Fruit fly (Drosophila melanogaster) whole organism, embryonic: Measurements from ENCODE around the gene CG1628.

Experiments used
- Ada2b ChIP-seq: fragments of 200-800 bp; sonication (Bioruptor generic); IDR thresholded peaks from 2 replicates; pipeline ENCODE4 v1.3.6; 2022; ENCODE audit warnings: missing biosample characterization, missing genetic modification characterization
- Antp ChIP-seq: fragments of 200-800 bp; sonication (Bioruptor generic); optimal IDR thresholded peaks from 3 replicates; lab custom pipeline; 2016; ENCODE audit warnings: missing biosample characterization, missing genetic modification characterization
- Atf3 ChIP-seq: fragments of 200-800 bp; sonication (Bioruptor generic); optimal IDR thresholded peaks from 3 replicates; lab custom pipeline; 2016; ENCODE audit warnings: missing biosample characterization, missing genetic modification characterization
- Atf6 ChIP-seq: fragments of 200-800 bp; sonication (Bioruptor generic); IDR thresholded peaks from 2 replicates; pipeline ENCODE4 v1.3.6; 2022; ENCODE audit warnings: missing biosample characterization, missing genetic modification characterization
- Bdp1 ChIP-seq: fragments of 200-800 bp; sonication (Bioruptor generic); optimal IDR thresholded peaks from 3 replicates; lab custom pipeline; 2016; ENCODE audit warnings: missing biosample characterization, missing genetic modification characterization
- C15 ChIP-seq: fragments of 200-800 bp; sonication (Bioruptor generic); IDR thresholded peaks from 3 replicates; pipeline ENCODE4 v1.3.6; 2022; ENCODE audit warnings: missing biosample characterization, missing genetic modification characterization
- CG10274 ChIP-seq: fragments of 200-800 bp; sonication (Bioruptor generic); optimal IDR thresholded peaks from 3 replicates; lab custom pipeline; 2017; ENCODE audit warnings: missing biosample characterization, mild to moderate bottlenecking, missing genetic modification characterization
- CG10321 ChIP-seq: fragments of 200-800 bp; sonication (Bioruptor generic); IDR thresholded peaks from 2 replicates; pipeline ENCODE4 v1.3.6; 2022; ENCODE audit warnings: missing biosample characterization, missing genetic modification characterization
- CG12104 ChIP-seq: fragments of 200-800 bp; sonication (Bioruptor generic); optimal IDR thresholded peaks from 3 replicates; lab custom pipeline; 2016; ENCODE audit warnings: missing biosample characterization, missing genetic modification characterization
- CG14860 ChIP-seq: fragments of 200-800 bp; sonication (Bioruptor generic); IDR thresholded peaks from 3 replicates; pipeline ENCODE4 v1.3.6; 2022; ENCODE audit warnings: missing biosample characterization, missing genetic modification characterization; ENCODE audit not compliant: partially characterized antibody
- CG15479 ChIP-seq: fragments of 200-800 bp; sonication (Bioruptor generic); optimal IDR thresholded peaks from 3 replicates; lab custom pipeline; 2019; ENCODE audit warnings: missing biosample characterization, mild to moderate bottlenecking, missing genetic modification characterization, moderate library complexity
- CG16815 ChIP-seq: fragments of 200-800 bp; sonication (Bioruptor generic); optimal IDR thresholded peaks from 3 replicates; lab custom pipeline; 2017; ENCODE audit warnings: missing biosample characterization, mild to moderate bottlenecking, missing genetic modification characterization
- CG17612 ChIP-seq: fragments of 200-800 bp; sonication (Bioruptor generic); IDR thresholded peaks from 2 replicates; pipeline ENCODE4 v1.3.6; 2022; ENCODE audit warnings: missing biosample characterization, missing genetic modification characterization
- CG17802 ChIP-seq: fragments of 200-800 bp; sonication (Bioruptor generic); optimal IDR thresholded peaks from 2 replicates; lab custom pipeline; 2018; ENCODE audit warnings: missing biosample characterization, mild to moderate bottlenecking, missing genetic modification characterization, moderate library complexity
- CG4730 ChIP-seq: fragments of 200-800 bp; sonication (Bioruptor generic); IDR thresholded peaks from 2 replicates; pipeline ENCODE4 v1.3.6; 2022; ENCODE audit warnings: missing biosample characterization, missing genetic modification characterization
- CG5953 ChIP-seq: fragments of 200-800 bp; sonication (Bioruptor generic); IDR thresholded peaks from 2 replicates; pipeline ENCODE4 v1.3.6; 2022; ENCODE audit warnings: missing biosample characterization, missing genetic modification characterization
- CG6254 ChIP-seq: fragments of 200-800 bp; sonication (Bioruptor generic); optimal IDR thresholded peaks from 3 replicates; lab custom pipeline; 2017; ENCODE audit warnings: mild to moderate bottlenecking, missing biosample characterization, missing genetic modification reagents, missing genetic modification characterization
- CG6765 ChIP-seq: fragments of 200-800 bp; sonication (Bioruptor generic); optimal IDR thresholded peaks from 3 replicates; lab custom pipeline; 2017; ENCODE audit warnings: missing biosample characterization, mild to moderate bottlenecking, missing genetic modification characterization
- CG6791 ChIP-seq: fragments of 200-800 bp; sonication (Bioruptor generic); IDR thresholded peaks from 3 replicates; pipeline ENCODE4 v1.3.6; 2022; ENCODE audit warnings: missing biosample characterization, missing genetic modification characterization; ENCODE audit not compliant: partially characterized antibody
- CG7745 ChIP-seq: fragments of 200-800 bp; sonication (Bioruptor generic); optimal IDR thresholded peaks from 2 replicates; lab custom pipeline; 2018; ENCODE audit warnings: missing biosample characterization, mild to moderate bottlenecking, missing genetic modification characterization, moderate library complexity
- CG8765 ChIP-seq: fragments of 200-800 bp; sonication (Bioruptor generic); IDR thresholded peaks from 2 replicates; pipeline ENCODE4 v1.3.6; 2022; ENCODE audit warnings: missing biosample characterization, missing genetic modification characterization
- CHES-1-like ChIP-seq: fragments of 200-800 bp; sonication (Bioruptor generic); optimal IDR thresholded peaks from 2 replicates; lab custom pipeline; 2016; ENCODE audit warnings: missing biosample characterization, missing genetic modification characterization
- CkIIα-i1 ChIP-seq: fragments of 200-800 bp; sonication (Bioruptor generic); IDR thresholded peaks from 2 replicates; pipeline ENCODE4 v1.3.6; 2022; ENCODE audit warnings: missing biosample characterization, missing genetic modification characterization
- D19B ChIP-seq: fragments of 200-800 bp; sonication (Bioruptor generic); optimal IDR thresholded peaks from 2 replicates; lab custom pipeline; 2017; ENCODE audit warnings: missing biosample characterization, mild to moderate bottlenecking, missing genetic modification characterization
- HLH54F ChIP-seq: fragments of 200-800 bp; sonication (Bioruptor generic); optimal IDR thresholded peaks from 3 replicates; lab custom pipeline; 2016; ENCODE audit warnings: missing biosample characterization, missing genetic modification characterization
- MTF-1 ChIP-seq: fragments of 200-800 bp; sonication (Bioruptor generic); optimal IDR thresholded peaks from 2 replicates; lab custom pipeline; 2018; ENCODE audit warnings: missing biosample characterization, mild to moderate bottlenecking, missing genetic modification characterization, borderline replicate concordance
- Max ChIP-seq: fragments of 200-800 bp; sonication (Bioruptor generic); optimal IDR thresholded peaks from 2 replicates; lab custom pipeline; 2016; ENCODE audit warnings: missing biosample characterization, mild to moderate bottlenecking, missing genetic modification characterization
- Myb ChIP-seq: fragments of 200-800 bp; sonication (Bioruptor generic); optimal IDR thresholded peaks from 2 replicates; lab custom pipeline; 2016; ENCODE audit warnings: missing biosample characterization, missing genetic modification characterization
- Trl ChIP-seq, 3 experiments: fragments of >200 bp in 2 of 3; fragments of 200-800 bp in 1 of 3; sonication (Bioruptor generic) in 1 of 3; optimal IDR thresholded peaks; 2 replicates in 1 of 3; 3 replicates in 2 of 3; lab custom pipeline; 2016 to 2017; ENCODE audit warnings: missing biosample characterization in 1 of 3, missing genetic modification characterization in 1 of 3
- Vsx1 ChIP-seq: fragments of 200-800 bp; sonication (Bioruptor generic); optimal IDR thresholded peaks from 2 replicates; lab custom pipeline; 2017; ENCODE audit warnings: missing biosample characterization, mild to moderate bottlenecking, missing genetic modification characterization, missing genetic modification reagents
- ac ChIP-seq: fragments of 200-800 bp; sonication (Bioruptor generic); optimal IDR thresholded peaks from 3 replicates; lab custom pipeline; 2017; ENCODE audit warnings: missing biosample characterization, mild to moderate bottlenecking, missing genetic modification characterization
- ato ChIP-seq: fragments of 200-800 bp; sonication (Bioruptor generic); IDR thresholded peaks from 2 replicates; pipeline ENCODE4 v1.3.6; 2022; ENCODE audit warnings: missing biosample characterization, missing genetic modification characterization; ENCODE audit not compliant: partially characterized antibody
- bsh ChIP-seq, 2 experiments: fragments of 200-800 bp; sonication (Bioruptor generic); optimal IDR thresholded peaks; 2 replicates each; lab custom pipeline; 2017 to 2018; ENCODE audit warnings: mild to moderate bottlenecking in 2 of 2, missing biosample characterization in 2 of 2, missing genetic modification characterization in 2 of 2, moderate library complexity in 1 of 2
- corto ChIP-seq: fragments of 200-800 bp; sonication (Bioruptor generic); optimal IDR thresholded peaks from 2 replicates; lab custom pipeline; 2016; ENCODE audit warnings: missing biosample characterization, mild to moderate bottlenecking, missing genetic modification characterization, moderate library complexity
- emc ChIP-seq: fragments of 200-800 bp; sonication (Bioruptor generic); optimal IDR thresholded peaks from 2 replicates; lab custom pipeline; 2016; ENCODE audit warnings: missing biosample characterization, missing genetic modification characterization
- eve ChIP-seq, 2 experiments: fragments of >200 bp; optimal IDR thresholded peaks; 2 replicates each; lab custom pipeline; 2017; ENCODE audit warnings: missing biosample characterization in 2 of 2, missing genetic modification characterization in 2 of 2
- kah ChIP-seq: fragments of 200-800 bp; sonication (Bioruptor generic); optimal IDR thresholded peaks from 2 replicates; lab custom pipeline; 2018; ENCODE audit warnings: missing biosample characterization, mild to moderate bottlenecking, missing genetic modification characterization
- knrl ChIP-seq: fragments of 200-800 bp; sonication (Bioruptor generic); IDR thresholded peaks from 3 replicates; pipeline ENCODE4 v1.3.6; 2022; ENCODE audit warnings: missing biosample characterization, missing genetic modification characterization; ENCODE audit not compliant: partially characterized antibody
- mld ChIP-seq: fragments of 200-800 bp; sonication (Bioruptor generic); IDR thresholded peaks from 3 replicates; pipeline ENCODE4 v1.3.6; 2022; ENCODE audit warnings: missing biosample characterization, missing genetic modification characterization; ENCODE audit not compliant: partially characterized antibody
- nerfin-1 ChIP-seq: fragments of 200-800 bp; sonication (Bioruptor generic); optimal IDR thresholded peaks from 3 replicates; lab custom pipeline; 2019; ENCODE audit warnings: missing biosample characterization, mild to moderate bottlenecking, missing genetic modification characterization, moderate library complexity
- nerfin-2 ChIP-seq: fragments of 200-800 bp; sonication (Bioruptor generic); IDR thresholded peaks from 2 replicates; pipeline ENCODE4 v1.3.6; 2022; ENCODE audit warnings: missing biosample characterization, missing genetic modification characterization; ENCODE audit not compliant: partially characterized antibody
- peb ChIP-seq: fragments of 200-800 bp; sonication (Bioruptor generic); IDR thresholded peaks from 2 replicates; pipeline ENCODE4 v1.3.6; 2022; ENCODE audit warnings: missing biosample characterization, missing genetic modification characterization
- pfk ChIP-seq: fragments of 200-800 bp; sonication (Bioruptor generic); optimal IDR thresholded peaks from 2 replicates; lab custom pipeline; 2018; ENCODE audit warnings: missing biosample characterization, mild to moderate bottlenecking, missing genetic modification characterization, moderate library complexity
- ro ChIP-seq: fragments of 200-800 bp; sonication (Bioruptor generic); IDR thresholded peaks from 2 replicates; pipeline ENCODE4 v1.3.6; 2022; ENCODE audit warnings: missing biosample characterization, missing genetic modification characterization
- scrt ChIP-seq: fragments of 200-800 bp; sonication (Bioruptor generic); optimal IDR thresholded peaks from 2 replicates; lab custom pipeline; 2018; ENCODE audit warnings: missing biosample characterization, mild to moderate bottlenecking, missing genetic modification characterization, moderate library complexity
- trh ChIP-seq: fragments of 200-800 bp; sonication (Bioruptor generic); optimal IDR thresholded peaks from 2 replicates; lab custom pipeline; 2016; ENCODE audit warnings: missing biosample characterization, missing genetic modification characterization
- usp ChIP-seq: fragments of >200 bp; optimal IDR thresholded peaks from 2 replicates; lab custom pipeline; 2017; ENCODE audit warnings: missing biosample characterization, missing genetic modification characterization

CG1628 gene

DNA sequence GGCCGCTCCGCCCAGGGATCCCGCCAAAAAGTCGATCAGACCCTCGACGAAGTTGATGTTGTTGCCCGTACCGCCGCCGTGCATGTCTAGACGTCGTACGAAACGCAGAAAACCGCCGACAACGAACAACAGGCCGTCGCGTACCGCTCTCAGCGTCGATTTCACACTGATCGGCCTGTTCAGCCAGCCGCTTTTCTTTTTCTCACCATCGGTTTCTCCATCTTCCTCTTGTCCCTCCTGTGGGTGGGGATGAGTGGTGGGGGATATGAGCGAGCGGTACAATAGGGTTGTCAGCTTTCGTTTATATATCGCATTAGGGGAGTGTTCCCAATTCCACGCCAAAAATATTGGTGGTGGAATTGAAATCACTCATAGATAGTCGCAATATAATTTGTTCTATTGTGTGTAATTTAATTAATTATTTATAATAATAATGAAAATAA lies 1.0 kb downstream of the CG1628 start (continued):
- TF ChIP-seq nerfin-2 (GFP tag; lab: Robert Waterston, UW) (peak; percentile 9; the same call in 1 of the 2 replicates), nerfin-1 (no peak)
- TF ChIP-seq, all 482 proteins: peak for 172

DNA sequence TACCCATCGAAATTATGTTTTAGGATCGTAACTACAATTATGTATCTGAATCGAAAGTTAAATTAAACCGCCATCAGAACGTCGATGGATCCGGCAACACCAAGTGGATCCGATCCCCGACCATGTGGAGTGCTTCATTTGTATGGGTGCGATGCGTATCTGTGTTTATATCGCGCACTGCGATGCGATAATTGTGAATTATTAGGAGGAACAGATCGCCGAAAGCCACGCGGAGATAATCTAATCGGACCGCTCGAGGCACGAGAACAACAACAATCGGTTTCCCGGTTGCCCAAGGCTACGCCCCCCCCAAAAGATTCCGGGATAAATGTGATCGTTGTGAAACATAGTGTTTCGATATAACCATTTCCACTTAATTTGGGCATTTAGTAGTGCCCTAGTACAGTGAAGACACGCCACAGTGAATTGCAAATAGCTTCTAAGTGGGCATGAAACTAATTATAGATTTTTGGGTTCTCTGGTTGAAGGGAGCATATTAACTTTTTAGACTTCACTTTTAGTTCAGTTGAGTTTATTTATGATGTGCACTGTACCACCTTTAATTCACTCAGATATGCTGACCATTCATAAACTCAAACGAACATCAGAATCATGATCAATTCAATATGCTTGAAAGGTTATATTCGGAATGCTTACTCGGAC lies 2.1 kb downstream of the CG1628 start:
- TF ChIP-seq corto (GFP tag; lab: Kevin White, UChicago) (no peak), Ada2b (peak; percentile 71), CG10274 (GFP tag; lab: Kevin White, UChicago) (no peak), CG8765 (no peak), scrt (no peak), CG12104 (GFP tag; lab: Kevin White, UChicago) (no peak), CG7745 (tag; lab: Kevin White, UChicago) (no peak), HLH54F (GFP tag; lab: Kevin White, UChicago) (no peak), Atf3 (GFP tag; lab: Kevin White, UChicago) (no peak), CG5953 (GFP tag; lab: Robert Waterston, UW) (no peak), D19B (GFP tag; lab: Kevin White, UChicago) (no peak), Myb (no peak), mld (GFP tag; lab: Robert Waterston, UW) (no peak), CG16815 (GFP tag; lab: Kevin White, UChicago) (peak; percentile 21), CG10321 (GFP tag; lab: Robert Waterston, UW) (no peak), CG4730 (GFP tag; lab: Robert Waterston, UW) (no peak), ac (GFP tag; lab: Kevin White, UChicago) (no peak), Antp (GFP tag; lab: Kevin White, UChicago) (peak; percentile 34), ato (no peak), emc (GFP tag; lab: Kevin White, UChicago) (no peak), Atf6 (GFP tag; lab: Robert Waterston, UW) (peak; percentile 47), eve (GFP tag; optimal IDR thresholded peaks at IDR 0.05; lab: Kevin White, UChicago) (no peak), knrl (GFP tag; lab: Robert Waterston, UW) (no peak), Max (GFP tag; lab: Kevin White, UChicago) (no peak), peb (GFP tag; lab: Robert Waterston, UW) (no peak), Trl (optimal IDR thresholded peaks at IDR 0.05; lab: Kevin White, UChicago) (no peak), Trl (GFP tag; optimal IDR thresholded peaks at IDR 0.05; lab: Kevin White, UChicago) (peak; percentile 14), CkIIα-i1 (GFP tag; lab: Robert Waterston, UW) (no peak), C15 (GFP tag; lab: Robert Waterston, UW) (0 out of 3 replicates have a peak, but pooled peaks have one; percentile 8), CG6791 (GFP tag; lab: Robert Waterston, UW) (no peak), bsh (GFP tag; optimal IDR thresholded peaks at IDR 0.05; lab: Kevin White, UChicago) (peak in 1 of 2 experiments; percentile 66), CG14860 (GFP tag; lab: Robert Waterston, UW) (no peak), CG6254 (GFP tag; lab: Kevin White, UChicago) (no peak), CHES-1-like (GFP tag; lab: Kevin White, UChicago) (no peak), usp (no peak), Vsx1 (GFP tag; lab: Kevin White, UChicago) (no peak), pfk (no peak), CG6765 (GFP tag; lab: Kevin White, UChicago) (no peak), MTF-1 (GFP tag; lab: Kevin White, UChicago) (peak; percentile 15), kah (GFP tag; lab: Kevin White, UChicago) (no peak), CG17612 (GFP tag; lab: Robert Waterston, UW) (0 out of 2 replicates have a peak, but pooled peaks have one; percentile 7), trh (GFP tag; lab: Kevin White, UChicago) (no peak), CG15479 (GFP tag; lab: Kevin White, UChicago) (no peak), CG17802 (tag; lab: Kevin White, UChicago) (no peak), Bdp1 (GFP tag; lab: Kevin White, UChicago) (no peak), ro (GFP tag; lab: Robert Waterston, UW) (no peak)
